In genomic region chrX:14612302-14612701, dm6 we compare ENCODE assay signal across 1 fruit fly cellular context.
A peak's percentile ranks its signal among the peaks of the same experiment; 100 is the strongest.
TF ChIP-seq lines count a peak whose summit lies in the region.

No protein-coding gene starts in this region.

TF ChIP-seq in whole organism, embryonic, 481 proteins besides CTCF, POLR2A, EP300 and RAD21 (continued from another document and continues in another):
- TF ChIP-seq cas (GFP tag; IDR thresholded peaks at IDR 0.05; lab: Robert Waterston, UW) (no peak), CG34422 (GFP tag; IDR thresholded peaks at IDR 0.05; lab: Robert Waterston, UW) (peak; percentile 81), CG3847 (GFP tag; IDR thresholded peaks at IDR 0.05; lab: Robert Waterston, UW) (peak; percentile 48), B-H1 (GFP tag; IDR thresholded peaks at IDR 0.05; lab: Robert Waterston, UW) (peak; percentile 77; the same call in 2 of the 3 replicates), CG10543 (GFP tag; optimal IDR thresholded peaks at IDR 0.05; lab: Kevin White, UChicago) (no peak), CG4282 (GFP tag; optimal IDR thresholded peaks at IDR 0.05; lab: Kevin White, UChicago) (no peak), Lhr (GFP tag; optimal IDR thresholded peaks at IDR 0.05; lab: Kevin White, UChicago) (peak; percentile 57), p53 (GFP tag; optimal IDR thresholded peaks at IDR 0.05; lab: Kevin White, UChicago) (no peak), Hmx (GFP tag; optimal IDR thresholded peaks at IDR 0.05; lab: Kevin White, UChicago) (no peak), Deaf1 (tag; optimal IDR thresholded peaks at IDR 0.05; lab: Kevin White, UChicago) (peak; percentile 46), CG3995 (GFP tag; optimal IDR thresholded peaks at IDR 0.05; lab: Kevin White, UChicago) (no peak), H2.0 (GFP tag; IDR thresholded peaks at IDR 0.05; lab: Robert Waterston, UW) (peak; percentile 72), oc (tag; optimal IDR thresholded peaks at IDR 0.05; lab: Kevin White, UChicago) (peak; percentile 80), CG32767 (GFP tag; IDR thresholded peaks at IDR 0.05; lab: Robert Waterston, UW) (peak; percentile 62; the same call in 1 of the 2 replicates), HLH4C (GFP tag; IDR thresholded peaks at IDR 0.05; lab: Robert Waterston, UW; ENCODE audit: partially characterized antibody) (0 out of 3 replicates have a peak, but pooled peaks have one; percentile 38), Side (GFP tag; optimal IDR thresholded peaks at IDR 0.05; lab: Kevin White, UChicago) (no peak), CG31365 (tag; optimal IDR thresholded peaks at IDR 0.05; lab: Kevin White, UChicago) (peak; percentile 17), jigr1 (GFP tag; IDR thresholded peaks at IDR 0.05; lab: Robert Waterston, UW) (0 out of 3 replicates have a peak, but pooled peaks have one; percentile 40), CG9437 (GFP tag; optimal IDR thresholded peaks at IDR 0.05; lab: Kevin White, UChicago) (peak; percentile 59), CG10366 (GFP tag; IDR thresholded peaks at IDR 0.05; lab: Robert Waterston, UW) (peak; percentile 78), CG12391 (tag; optimal IDR thresholded peaks at IDR 0.05; lab: Kevin White, UChicago) (peak; percentile 84), rib (GFP tag; IDR thresholded peaks at IDR 0.05; lab: Robert Waterston, UW) (no peak), CG10321 (GFP tag; IDR thresholded peaks at IDR 0.05; lab: Robert Waterston, UW) (no peak), Hr39 (optimal IDR thresholded peaks at IDR 0.05; lab: Kevin White, UChicago) (no peak), klu (GFP tag; IDR thresholded peaks at IDR 0.05; lab: Robert Waterston, UW) (peak; percentile 55), CG7839 (tag; optimal IDR thresholded peaks at IDR 0.05; lab: Kevin White, UChicago) (peak; percentile 88), jumu (GFP tag; optimal IDR thresholded peaks at IDR 0.05; lab: Kevin White, UChicago) (no peak), sqz (GFP tag; optimal IDR thresholded peaks at IDR 0.05; lab: Kevin White, UChicago) (peak; percentile 54), CG10462 (GFP tag; optimal IDR thresholded peaks at IDR 0.05; lab: Kevin White, UChicago) (peak; percentile 42), crp (GFP tag; optimal IDR thresholded peaks at IDR 0.05; lab: Kevin White, UChicago) (peak in 1 of 2 experiments; percentile 21), aop (GFP tag; IDR thresholded peaks at IDR 0.05; lab: Robert Waterston, UW) (peak; percentile 71; the same call in 1 of the 2 replicates), Nf-YB (GFP tag; optimal IDR thresholded peaks at IDR 0.05; lab: Kevin White, UChicago) (peak; percentile 45), CG12769 (tag; optimal IDR thresholded peaks at IDR 0.05; lab: Kevin White, UChicago) (peak; percentile 13), run (tag; optimal IDR thresholded peaks at IDR 0.05; lab: Kevin White, UChicago) (no peak), Hey (tag; optimal IDR thresholded peaks at IDR 0.05; lab: Kevin White, UChicago) (no peak), lilli (GFP tag; optimal IDR thresholded peaks at IDR 0.05; lab: Kevin White, UChicago) (peak; percentile 31), Dbx (GFP tag; IDR thresholded peaks at IDR 0.05; lab: Robert Waterston, UW) (no peak), disco-r (GFP tag; optimal IDR thresholded peaks at IDR 0.05; lab: Kevin White, UChicago) (no peak), CHES-1-like (GFP tag; optimal IDR thresholded peaks at IDR 0.05; lab: Kevin White, UChicago) (no peak), CG8359 (GFP tag; optimal IDR thresholded peaks at IDR 0.05; lab: Kevin White, UChicago; ENCODE audit: borderline replicate concordance) (peak; percentile 70), ttk (GFP tag; IDR thresholded peaks at IDR 0.05; lab: Robert Waterston, UW) (peak; percentile 85), CG17328 (GFP tag; IDR thresholded peaks at IDR 0.05; lab: Robert Waterston, UW) (peak; percentile 88), CG10267 (tag; optimal IDR thresholded peaks at IDR 0.05; lab: Kevin White, UChicago) (peak; percentile 78), Eip74EF (GFP tag; optimal IDR thresholded peaks at IDR 0.05; lab: Kevin White, UChicago) (peak in 1 of 2 experiments; percentile 77), CkIIα-i1 (GFP tag; IDR thresholded peaks at IDR 0.05; lab: Robert Waterston, UW) (no peak), tio (GFP tag; optimal IDR thresholded peaks at IDR 0.05; lab: Kevin White, UChicago) (peak; percentile 59), D19A (tag; optimal IDR thresholded peaks at IDR 0.05; lab: Kevin White, UChicago) (peak; percentile 81), Sox102F (GFP tag; optimal IDR thresholded peaks at IDR 0.05; lab: Kevin White, UChicago) (peak; percentile 89), dmrt11E (tag; optimal IDR thresholded peaks at IDR 0.05; lab: Kevin White, UChicago) (peak; percentile 77), CG14441 (GFP tag; IDR thresholded peaks at IDR 0.05; lab: Robert Waterston, UW) (peak; percentile 83), slbo (GFP tag; IDR thresholded peaks at IDR 0.05; lab: Robert Waterston, UW) (peak; percentile 53), seq (GFP tag; IDR thresholded peaks at IDR 0.05; lab: Robert Waterston, UW) (0 out of 2 replicates have a peak, but pooled peaks have one; percentile 21), Ptx1 (GFP tag; IDR thresholded peaks at IDR 0.05; lab: Robert Waterston, UW) (peak; percentile 82), CG9817 (tag; optimal IDR thresholded peaks at IDR 0.05; lab: Kevin White, UChicago) (peak; percentile 62), CG13894 (tag; optimal IDR thresholded peaks at IDR 0.05; lab: Kevin White, UChicago) (no peak), CG43689 (GFP tag; IDR thresholded peaks at IDR 0.05; lab: Robert Waterston, UW) (0 out of 2 replicates have a peak, but pooled peaks have one; percentile 36), TFAM (GFP tag; optimal IDR thresholded peaks at IDR 0.05; lab: Kevin White, UChicago) (peak; percentile 43), CG11695 (GFP tag; IDR thresholded peaks at IDR 0.05; lab: Robert Waterston, UW) (peak; percentile 81), maf-S (GFP tag; optimal IDR thresholded peaks at IDR 0.05; lab: Kevin White, UChicago) (no peak), CG2678 (tag; optimal IDR thresholded peaks at IDR 0.05; lab: Kevin White, UChicago) (peak; percentile 79), Scr (GFP tag; IDR thresholded peaks at IDR 0.05; lab: Robert Waterston, UW; ENCODE audit: partially characterized antibody) (no peak), CG3407 (GFP tag; optimal IDR thresholded peaks at IDR 0.05; lab: Kevin White, UChicago) (peak; percentile 77), wdn (GFP tag; IDR thresholded peaks at IDR 0.05; lab: Robert Waterston, UW) (no peak), ind (GFP tag; optimal IDR thresholded peaks at IDR 0.05; lab: Kevin White, UChicago) (peak; percentile 68), CG6175 (GFP tag; IDR thresholded peaks at IDR 0.05; lab: Robert Waterston, UW) (0 out of 3 replicates have a peak, but pooled peaks have one; percentile 23), CG8944 (GFP tag; optimal IDR thresholded peaks at IDR 0.05; lab: Kevin White, UChicago) (no peak), sim (GFP tag; IDR thresholded peaks at IDR 0.05; lab: Robert Waterston, UW) (peak; percentile 80), sima (GFP tag; optimal IDR thresholded peaks at IDR 0.05; lab: Kevin White, UChicago) (no peak), ham (GFP tag; IDR thresholded peaks at IDR 0.05; lab: Robert Waterston, UW) (no peak), repo (GFP tag; optimal IDR thresholded peaks at IDR 0.05; lab: Kevin White, UChicago) (no peak), CG18764 (GFP tag; optimal IDR thresholded peaks at IDR 0.05; lab: Kevin White, UChicago) (peak; percentile 48), ci (GFP tag; IDR thresholded peaks at IDR 0.05; lab: Robert Waterston, UW) (peak; percentile 94), Blimp-1 (GFP tag; optimal IDR thresholded peaks at IDR 0.05; lab: Kevin White, UChicago) (peak; percentile 89), Dad (GFP tag; optimal IDR thresholded peaks at IDR 0.05; lab: Kevin White, UChicago) (no peak), Hmr (GFP tag; optimal IDR thresholded peaks at IDR 0.05; lab: Kevin White, UChicago) (peak; percentile 45), CG34224 (GFP tag; IDR thresholded peaks at IDR 0.05; lab: Robert Waterston, UW; ENCODE audit: partially characterized antibody) (no peak), CG30403 (GFP tag; optimal IDR thresholded peaks at IDR 0.05; lab: Kevin White, UChicago) (peak; percentile 72), CG11696 (GFP tag; IDR thresholded peaks at IDR 0.05; lab: Robert Waterston, UW) (peak; percentile 45; the same call in 1 of the 2 replicates), Ets97D (GFP tag; optimal IDR thresholded peaks at IDR 0.05; lab: Kevin White, UChicago) (peak; percentile 6), HmgZ (tag; optimal IDR thresholded peaks at IDR 0.05; lab: Kevin White, UChicago) (peak; percentile 50), CG11085 (GFP tag; IDR thresholded peaks at IDR 0.05; lab: Robert Waterston, UW) (peak; percentile 33; the same call in 1 of the 2 replicates), Mes4 (GFP tag; optimal IDR thresholded peaks at IDR 0.05; lab: Kevin White, UChicago) (no peak), CG31224 (GFP tag; IDR thresholded peaks at IDR 0.05; lab: Robert Waterston, UW) (0 out of 2 replicates have a peak, but pooled peaks have one; percentile 24), CG14050 (GFP tag; IDR thresholded peaks at IDR 0.05; lab: Robert Waterston, UW) (peak; percentile 60; the same call in 2 of the 3 replicates), Rfx (GFP tag; IDR thresholded peaks at IDR 0.05; lab: Robert Waterston, UW) (peak; percentile 57), sr (GFP tag; IDR thresholded peaks at IDR 0.05; lab: Robert Waterston, UW) (no peak), CG4404 (GFP tag; IDR thresholded peaks at IDR 0.05; lab: Robert Waterston, UW) (peak; percentile 69), dati (GFP tag; IDR thresholded peaks at IDR 0.05; lab: Robert Waterston, UW) (peak; percentile 24; the same call in 1 of the 2 replicates), slou (GFP tag; optimal IDR thresholded peaks at IDR 0.05; lab: Kevin White, UChicago) (peak; percentile 4), Optix (GFP tag; IDR thresholded peaks at IDR 0.05; lab: Robert Waterston, UW) (peak; percentile 77), fu2 (GFP tag; optimal IDR thresholded peaks at IDR 0.05; lab: Kevin White, UChicago) (no peak), Oaz (GFP tag; IDR thresholded peaks at IDR 0.05; lab: Robert Waterston, UW) (peak; percentile 41; the same call in 1 of the 2 replicates), NC2α (GFP tag; optimal IDR thresholded peaks at IDR 0.05; lab: Kevin White, UChicago) (no peak), mld (GFP tag; IDR thresholded peaks at IDR 0.05; lab: Robert Waterston, UW; ENCODE audit: partially characterized antibody) (no peak), Dfd (GFP tag; optimal IDR thresholded peaks at IDR 0.05; lab: Kevin White, UChicago) (no peak), stc (GFP tag; IDR thresholded peaks at IDR 0.05; lab: Robert Waterston, UW) (peak; percentile 76), mirr (GFP tag; optimal IDR thresholded peaks at IDR 0.05; lab: Kevin White, UChicago) (no peak), CG13775 (GFP tag; optimal IDR thresholded peaks at IDR 0.05; lab: Kevin White, UChicago) (peak; percentile 60), cwo (GFP tag; optimal IDR thresholded peaks at IDR 0.05; lab: Kevin White, UChicago) (peak; percentile 22), CG15696 (tag; optimal IDR thresholded peaks at IDR 0.05; lab: Kevin White, UChicago) (peak; percentile 74), dm (GFP tag; optimal IDR thresholded peaks at IDR 0.05; lab: Kevin White, UChicago) (no peak), CG14860 (GFP tag; IDR thresholded peaks at IDR 0.05; lab: Robert Waterston, UW; ENCODE audit: partially characterized antibody) (peak; percentile 46; the same call in 1 of the 3 replicates), CG11560 (tag; IDR thresholded peaks at IDR 0.05; lab: Robert Waterston, UW) (peak; percentile 65; the same call in 2 of the 3 replicates), CG18262 (tag; optimal IDR thresholded peaks at IDR 0.05; lab: Kevin White, UChicago) (peak; percentile 92), CG7786 (GFP tag; optimal IDR thresholded peaks at IDR 0.05; lab: Kevin White, UChicago) (no peak), tin (GFP tag; optimal IDR thresholded peaks at IDR 0.05; lab: Kevin White, UChicago) (peak; percentile 78), CG15073 (GFP tag; optimal IDR thresholded peaks at IDR 0.05; lab: Kevin White, UChicago) (no peak), CG17829 (tag; optimal IDR thresholded peaks at IDR 0.05; lab: Kevin White, UChicago) (peak; percentile 90), luna (GFP tag; optimal IDR thresholded peaks at IDR 0.05; lab: Kevin White, UChicago) (no peak), Ets65A (GFP tag; lab: Kevin White, UChicago) (peak; percentile 81), vnd (GFP tag; IDR thresholded peaks at IDR 0.05; lab: Robert Waterston, UW; ENCODE audit: partially characterized antibody) (no peak), Nf-YC (tag; optimal IDR thresholded peaks at IDR 0.05; lab: Kevin White, UChicago) (peak; percentile 24), CG5180 (GFP tag; optimal IDR thresholded peaks at IDR 0.05; lab: Kevin White, UChicago) (peak; percentile 58), hth (optimal IDR thresholded peaks at IDR 0.05; lab: Kevin White, UChicago) (no peak), Ssrp (tag; optimal IDR thresholded peaks at IDR 0.05; lab: Kevin White, UChicago) (peak; percentile 77), tll (GFP tag; optimal IDR thresholded peaks at IDR 0.05; lab: Kevin White, UChicago) (no peak), Rx (GFP tag; IDR thresholded peaks at IDR 0.05; lab: Robert Waterston, UW) (peak; percentile 69), CG4424 (GFP tag; optimal IDR thresholded peaks at IDR 0.05; lab: Kevin White, UChicago) (peak; percentile 81), cad (GFP tag; optimal IDR thresholded peaks at IDR 0.05; lab: Kevin White, UChicago) (no peak), CG8388 (GFP tag; optimal IDR thresholded peaks at IDR 0.05; lab: Kevin White, UChicago) (peak; percentile 83), grn (GFP tag; optimal IDR thresholded peaks at IDR 0.05; lab: Kevin White, UChicago) (no peak), Hsf (GFP tag; optimal IDR thresholded peaks at IDR 0.05; lab: Kevin White, UChicago) (peak; percentile 52), CG13424 (tag; optimal IDR thresholded peaks at IDR 0.05; lab: Kevin White, UChicago) (peak; percentile 82), CG11398 (GFP tag; optimal IDR thresholded peaks at IDR 0.05; lab: Kevin White, UChicago) (no peak), CG9727 (GFP tag; optimal IDR thresholded peaks at IDR 0.05; lab: Kevin White, UChicago) (peak; percentile 73), CG7987 (GFP tag; optimal IDR thresholded peaks at IDR 0.05; lab: Kevin White, UChicago) (peak; percentile 45), Hr3 (GFP tag; optimal IDR thresholded peaks at IDR 0.05; lab: Kevin White, UChicago) (peak; percentile 66), kah (GFP tag; optimal IDR thresholded peaks at IDR 0.05; lab: Kevin White, UChicago) (peak; percentile 76), B-H2 (GFP tag; optimal IDR thresholded peaks at IDR 0.05; lab: Kevin White, UChicago) (no peak), CG6254 (GFP tag; optimal IDR thresholded peaks at IDR 0.05; lab: Kevin White, UChicago) (peak; percentile 87), pzg (GFP tag; optimal IDR thresholded peaks at IDR 0.05; lab: Kevin White, UChicago) (no peak)
